Worm (Caenorhabditis elegans) whole organism, L4 larva: ENCODE results near the gene chd-3.

Experiments
- D1046.2 ChIP-seq: fragments of 200-800 bp; sonication (Bioruptor generic); IDR thresholded peaks from 2 replicates; pipeline ENCODE4 v1.3.6; 2022; ENCODE audit warnings: missing genetic modification characterization, missing compliant biosample characterization
- F37D6.2 ChIP-seq: sonication (generic microtip); optimal IDR thresholded peaks from 2 replicates; lab custom pipeline; 2016; ENCODE audit warnings: mild to moderate bottlenecking, missing genetic modification characterization, missing compliant biosample characterization
- F44E2.7 ChIP-seq: fragments of 200-800 bp; sonication (Bioruptor generic); IDR thresholded peaks from 2 replicates; pipeline ENCODE4 v2.1.2; 2022; ENCODE audit warnings: missing genetic modification characterization, missing compliant biosample characterization
- T20F7.1 ChIP-seq: fragments of 200-800 bp; sonication (Bioruptor generic); optimal IDR thresholded peaks from 2 replicates; lab custom pipeline; 2018; ENCODE audit warnings: mild to moderate bottlenecking, missing genetic modification characterization, missing compliant biosample characterization
- Y48G9A.11 ChIP-seq: fragments of 200-800 bp; sonication (Bioruptor generic); IDR thresholded peaks from 2 replicates; pipeline ENCODE4 v1.3.6; 2022; ENCODE audit warnings: missing genetic modification reagents, missing genetic modification characterization, missing compliant biosample characterization
- ZK337.2 ChIP-seq: fragments of 200-800 bp; sonication (Bioruptor generic); IDR thresholded peaks from 2 replicates; pipeline ENCODE4 v1.3.6; 2022; ENCODE audit warnings: missing genetic modification reagents, missing genetic modification characterization, missing compliant biosample characterization
- ceh-32 ChIP-seq: sonication (generic microtip); optimal IDR thresholded peaks from 2 replicates; lab custom pipeline; 2016; ENCODE audit warnings: mild to moderate bottlenecking, missing genetic modification characterization, missing compliant biosample characterization; ENCODE audit not compliant: poor library complexity
- ceh-44 ChIP-seq: fragments of 200-800 bp; sonication (Bioruptor generic); IDR thresholded peaks from 2 replicates; pipeline ENCODE4 v1.3.6; 2022; ENCODE audit warnings: missing genetic modification reagents, missing genetic modification characterization, missing compliant biosample characterization
- ceh-62 ChIP-seq: sonication (generic microtip); optimal IDR thresholded peaks from 2 replicates; lab custom pipeline; 2017; ENCODE audit warnings: missing biosample characterization, missing genetic modification characterization
- ceh-82 ChIP-seq: sonication (generic microtip); optimal IDR thresholded peaks from 2 replicates; lab custom pipeline; 2017; ENCODE audit warnings: missing biosample characterization, missing genetic modification characterization
- ces-1 ChIP-seq: fragments of 150-350 bp; sonication (generic microtip); optimal IDR thresholded peaks from 4 replicates; lab custom pipeline; 2014; ENCODE audit warnings: missing biosample characterization, missing genetic modification reagents, missing genetic modification characterization
- daf-16 ChIP-seq, 3 experiments: sonication (generic microtip); optimal IDR thresholded peaks; 2 replicates each; lab custom pipeline; 2016 to 2017; ENCODE audit warnings: missing genetic modification characterization in 3 of 3, missing genetic modification reagents in 3 of 3, mild to moderate bottlenecking in 2 of 3, missing compliant biosample characterization in 2 of 3, missing biosample characterization in 1 of 3, moderate library complexity in 1 of 3
- daf-19 ChIP-seq: fragments of 200-800 bp; sonication (Bioruptor generic); conservative IDR thresholded peaks from 2 replicates; pipeline ENCODE4 v1.3.6; 2022; ENCODE audit warnings: missing genetic modification characterization, missing compliant biosample characterization
- dmd-6 ChIP-seq: fragments of 200-800 bp; sonication (Bioruptor generic); IDR thresholded peaks from 2 replicates; pipeline ENCODE4 v1.3.6; 2022; ENCODE audit warnings: missing genetic modification reagents, missing genetic modification characterization, missing compliant biosample characterization
- dmd-8 ChIP-seq: fragments of 200-800 bp; sonication (Bioruptor generic); IDR thresholded peaks from 2 replicates; pipeline ENCODE4 v1.3.6; 2022; ENCODE audit warnings: missing genetic modification characterization, missing compliant biosample characterization
- dmd-9 ChIP-seq: fragments of 200-800 bp; sonication (Bioruptor generic); IDR thresholded peaks from 2 replicates; pipeline ENCODE4 v1.3.6; 2022; ENCODE audit warnings: missing genetic modification reagents, missing genetic modification characterization, missing compliant biosample characterization
- dpl-1 ChIP-seq: fragments of 150-350 bp; optimal IDR thresholded peaks from 2 replicates; lab custom pipeline; 2014; ENCODE audit warnings: missing biosample characterization, missing genetic modification reagents, missing genetic modification characterization
- duxl-1 ChIP-seq: sonication (generic microtip); optimal IDR thresholded peaks from 2 replicates; lab custom pipeline; 2016; ENCODE audit warnings: mild to moderate bottlenecking, missing genetic modification characterization, moderate library complexity, missing compliant biosample characterization; ENCODE audit not compliant: poor library complexity
- egl-27 ChIP-seq: sonication (generic microtip); optimal IDR thresholded peaks from 3 replicates; lab custom pipeline; 2017; ENCODE audit warnings: missing biosample characterization, missing genetic modification reagents, missing genetic modification characterization
- egl-43 ChIP-seq: fragments of 200-800 bp; sonication (Bioruptor generic); IDR thresholded peaks from 2 replicates; pipeline ENCODE4 v1.3.6; 2022; ENCODE audit warnings: missing genetic modification reagents, missing genetic modification characterization, missing compliant biosample characterization
- fkh-10 ChIP-seq: fragments of 150-350 bp; optimal IDR thresholded peaks from 2 replicates; lab custom pipeline; 2014; ENCODE audit warnings: missing biosample characterization, missing genetic modification reagents, missing genetic modification characterization
- hlh-11 ChIP-seq: fragments of 200-800 bp; sonication (Bioruptor generic); optimal IDR thresholded peaks from 2 replicates; lab custom pipeline; 2018; ENCODE audit warnings: mild to moderate bottlenecking, missing genetic modification characterization, missing compliant biosample characterization
- hlh-30 ChIP-seq: sonication (generic microtip); optimal IDR thresholded peaks from 2 replicates; lab custom pipeline; 2017; ENCODE audit warnings: antibody characterized with exemption, mild to moderate bottlenecking, missing genetic modification characterization, missing compliant biosample characterization; ENCODE audit not compliant: insufficient read depth
- jun-1 ChIP-seq: fragments of 150-350 bp; optimal IDR thresholded peaks from 2 replicates; lab custom pipeline; 2014; ENCODE audit warnings: missing biosample characterization, missing genetic modification reagents, missing genetic modification characterization
- lin-13 ChIP-seq: fragments of 150-350 bp; optimal IDR thresholded peaks from 2 replicates; lab custom pipeline; 2014; ENCODE audit warnings: missing biosample characterization, missing genetic modification reagents, missing genetic modification characterization
- lin-29 ChIP-seq: fragments of 200-800 bp; sonication (Bioruptor generic); IDR thresholded peaks from 2 replicates; pipeline ENCODE4 v1.3.6; 2022; ENCODE audit warnings: missing genetic modification reagents, missing genetic modification characterization, missing compliant biosample characterization
- lin-39 ChIP-seq: fragments of 150-350 bp; optimal IDR thresholded peaks from 2 replicates; lab custom pipeline; 2014; ENCODE audit warnings: missing biosample characterization, missing genetic modification reagents, missing genetic modification characterization
- madf-9 ChIP-seq: fragments of 200-800 bp; sonication (Bioruptor generic); conservative IDR thresholded peaks from 2 replicates; pipeline ENCODE4 v1.3.6; 2022; ENCODE audit warnings: missing genetic modification reagents, missing genetic modification characterization, missing compliant biosample characterization
- mep-1 ChIP-seq: fragments of 150-350 bp; sonication (generic microtip); optimal IDR thresholded peaks from 3 replicates; lab custom pipeline; 2014; ENCODE audit warnings: missing biosample characterization, missing genetic modification characterization
- mes-2 ChIP-seq: sonication (generic microtip); optimal IDR thresholded peaks from 2 replicates; lab custom pipeline; 2016; ENCODE audit warnings: missing genotype, mild to moderate bottlenecking, missing genetic modification characterization, missing compliant biosample characterization; ENCODE audit not compliant: poor library complexity, severe bottlenecking
- mxl-3 ChIP-seq: fragments of 200-800 bp; sonication (Bioruptor generic); optimal IDR thresholded peaks from 2 replicates; lab custom pipeline; 2018; ENCODE audit warnings: mild to moderate bottlenecking, missing genetic modification characterization, missing compliant biosample characterization
- nhr-10 ChIP-seq: fragments of 150-350 bp; optimal IDR thresholded peaks from 2 replicates; lab custom pipeline; 2014; ENCODE audit warnings: missing biosample characterization, missing genetic modification characterization
- nhr-102 ChIP-seq: sonication (generic microtip); optimal IDR thresholded peaks from 2 replicates; lab custom pipeline; 2016; ENCODE audit warnings: mild to moderate bottlenecking, missing genetic modification characterization, moderate library complexity, missing compliant biosample characterization
- nhr-28 ChIP-seq: fragments of 150-350 bp; optimal IDR thresholded peaks from 2 replicates; lab custom pipeline; 2014; ENCODE audit warnings: missing biosample characterization, missing genetic modification characterization
- nhr-41 ChIP-seq: fragments of 200-800 bp; sonication (Bioruptor generic); IDR thresholded peaks from 2 replicates; pipeline ENCODE4 v1.3.6; 2022; ENCODE audit warnings: missing genetic modification reagents, missing genetic modification characterization, missing compliant biosample characterization
- nhr-6 ChIP-seq: fragments of 150-350 bp; optimal IDR thresholded peaks from 2 replicates; lab custom pipeline; 2014; ENCODE audit warnings: missing biosample characterization, missing genetic modification characterization
- nhr-76 ChIP-seq: fragments of 150-350 bp; optimal IDR thresholded peaks from 2 replicates; lab custom pipeline; 2014; ENCODE audit warnings: missing biosample characterization, missing genetic modification characterization
- pqm-1 ChIP-seq: sonication (generic microtip); optimal IDR thresholded peaks from 2 replicates; lab custom pipeline; 2017; ENCODE audit warnings: missing biosample characterization, missing genetic modification characterization
- set-16 ChIP-seq: fragments of 200-800 bp; sonication (Bioruptor generic); IDR thresholded peaks from 2 replicates; pipeline ENCODE4 v1.3.6; 2022; ENCODE audit warnings: missing genetic modification reagents, missing genetic modification characterization, missing compliant biosample characterization
- skn-1 ChIP-seq: fragments of 150-350 bp; optimal IDR thresholded peaks from 2 replicates; lab custom pipeline; 2014; ENCODE audit warnings: missing biosample characterization, missing genetic modification characterization
- snpc-4 ChIP-seq: fragments of 150-350 bp; optimal IDR thresholded peaks from 2 replicates; lab custom pipeline; 2014; ENCODE audit warnings: missing biosample characterization, missing genetic modification characterization
- spr-3 ChIP-seq: fragments of 200-800 bp; sonication (Bioruptor generic); optimal IDR thresholded peaks from 2 replicates; lab custom pipeline; 2018; ENCODE audit warnings: mild to moderate bottlenecking, missing genetic modification characterization, missing compliant biosample characterization
- tra-1 ChIP-seq: fragments of 200-800 bp; sonication (Bioruptor generic); IDR thresholded peaks from 2 replicates; pipeline ENCODE4 v1.3.6; 2022; ENCODE audit warnings: missing genetic modification reagents, missing genetic modification characterization, missing compliant biosample characterization
- vab-7 ChIP-seq: fragments of 200-800 bp; sonication (Bioruptor generic); IDR thresholded peaks from 2 replicates; pipeline ENCODE4 v1.3.6; 2022; ENCODE audit warnings: missing genetic modification reagents, missing genetic modification characterization, missing compliant biosample characterization
- zfp-2 ChIP-seq: sonication (generic microtip); optimal IDR thresholded peaks from 2 replicates; lab custom pipeline; 2016; ENCODE audit warnings: mild to moderate bottlenecking, missing genetic modification characterization, missing compliant biosample characterization
- zfp-3 ChIP-seq: fragments of 200-800 bp; sonication (Bioruptor generic); conservative IDR thresholded peaks from 2 replicates; pipeline ENCODE4 v1.3.6; 2022; ENCODE audit warnings: missing genetic modification reagents, missing genetic modification characterization, missing compliant biosample characterization
- zip-11 ChIP-seq: fragments of 200-800 bp; sonication (Bioruptor generic); IDR thresholded peaks from 2 replicates; pipeline ENCODE4 v1.3.6; 2022; ENCODE audit warnings: missing genetic modification characterization, missing compliant biosample characterization
- ztf-7 ChIP-seq: fragments of 150-350 bp; optimal IDR thresholded peaks from 2 replicates; lab custom pipeline; 2014; ENCODE audit warnings: missing biosample characterization, missing genetic modification characterization

The chd-3 gene

ce11 chrX:12854680-12855079 lies 2.3 kb upstream of the chd-3 start (continued):
- TF ChIP-seq Y48G9A.11 (GFP tag; lab: Robert Waterston, UW) (0 out of 2 replicates have a peak, but pooled peaks have one; percentile 15), zfp-3 (no peak), pqm-1 (tag; lab: Kevin White, UChicago) (no peak), nhr-102 (tag; lab: Kevin White, UChicago) (no peak), lin-39 (tag; lab: Kevin White, UChicago) (no peak), snpc-4 (tag; lab: Kevin White, UChicago) (no peak), dmd-9 (no peak), jun-1 (tag; lab: Kevin White, UChicago) (no peak), T20F7.1 (GFP tag; lab: Kevin White, UChicago) (no peak), nhr-10 (tag; lab: Kevin White, UChicago) (no peak), ceh-62 (tag; lab: Kevin White, UChicago) (no peak), madf-9 (no peak), egl-27 (tag; lab: Kevin White, UChicago) (no peak)

- TF ChIP-seq D1046.2 (GFP tag; lab: Robert Waterston, UW) (no peak), zfp-3 (no peak), zip-11 (GFP tag; lab: Robert Waterston, UW) (no peak)
Measured at ce11 chrX:12854135-12854534, 1.7 kb upstream of the chd-3 start.

ce11 chrX:12853079-12853478 lies 678 bp upstream of the chd-3 start:
- TF ChIP-seq hlh-11: peak; percentile 53
- TF ChIP-seq ztf-7 (tag; lab: Kevin White, UChicago): no peak
- no peak for TF ChIP-seq ceh-44 (GFP tag; lab: Robert Waterston, UW)
- TF ChIP-seq spr-3 (GFP tag; lab: Kevin White, UChicago): no peak
- TF ChIP-seq dmd-6 (GFP tag; lab: Robert Waterston, UW): no peak
- TF ChIP-seq egl-43 (GFP tag; lab: Robert Waterston, UW): no peak
- no peak for TF ChIP-seq F44E2.7 (GFP tag; lab: Robert Waterston, UW)
- TF ChIP-seq fkh-10 (GFP tag; lab: Kevin White, UChicago): no peak
- TF ChIP-seq daf-16 (GFP tag; optimal IDR thresholded peaks at IDR 0.05; lab: Kevin White, UChicago): no peak
- peak; percentile 78 for TF ChIP-seq daf-16 (tag; optimal IDR thresholded peaks at IDR 0.05; lab: Kevin White, UChicago)
- TF ChIP-seq dpl-1 (GFP tag; lab: Kevin White, UChicago): peak; percentile 9
- no peak for TF ChIP-seq lin-29 (GFP tag; lab: Robert Waterston, UW)
- TF ChIP-seq set-16 (GFP tag; lab: Robert Waterston, UW): no peak
- no peak for TF ChIP-seq dmd-9
- no peak for TF ChIP-seq nhr-41 (GFP tag; lab: Robert Waterston, UW)
- TF ChIP-seq tra-1 (GFP tag; lab: Robert Waterston, UW): no peak
- no peak for TF ChIP-seq nhr-102 (tag; lab: Kevin White, UChicago)
- no peak for TF ChIP-seq dmd-8
- TF ChIP-seq zfp-3: no peak
- peak; percentile 11 for TF ChIP-seq mes-2
- TF ChIP-seq nhr-28 (tag; lab: Kevin White, UChicago): no peak
- TF ChIP-seq pqm-1 (tag; lab: Kevin White, UChicago): peak; percentile 7
- no peak for TF ChIP-seq ZK337.2 (GFP tag; lab: Robert Waterston, UW)
- TF ChIP-seq nhr-76 (tag; lab: Kevin White, UChicago): no peak
- no peak for TF ChIP-seq mep-1
- no peak for TF ChIP-seq ceh-32 (tag; lab: Kevin White, UChicago)
- TF ChIP-seq skn-1 (tag; lab: Kevin White, UChicago): no peak
- TF ChIP-seq vab-7 (GFP tag; lab: Robert Waterston, UW): no peak
- no peak for TF ChIP-seq ceh-82 (tag; lab: Kevin White, UChicago)
- no peak for TF ChIP-seq F37D6.2
- no peak for TF ChIP-seq nhr-6 (tag; lab: Kevin White, UChicago)
- no peak for TF ChIP-seq lin-13 (GFP tag; lab: Kevin White, UChicago)
- no peak for TF ChIP-seq T20F7.1 (GFP tag; lab: Kevin White, UChicago)
- no peak for TF ChIP-seq zfp-2
- TF ChIP-seq hlh-30 (tag; lab: Kevin White, UChicago): peak; percentile 48
- no peak for TF ChIP-seq daf-19 (GFP tag; lab: Robert Waterston, UW)
- no peak for TF ChIP-seq mxl-3
- TF ChIP-seq ces-1 (GFP tag; lab: Kevin White, UChicago): no peak
- TF ChIP-seq duxl-1 (tag; lab: Kevin White, UChicago): no peak
